Fruit fly (Drosophila melanogaster) S2 (cell line): ENCODE results near the gene CG42495.

ENCODE experiments used
- CG8478 ChIP-seq: fragments of >200 bp; optimal IDR thresholded peaks from 2 replicates; lab custom pipeline; 2018
- CTCF ChIP-seq, 2 experiments: fragments of >200 bp; optimal IDR thresholded peaks; 2 replicates each; lab custom pipeline; 2018

dm6 chr3L:18638487-18638886 lies 28.7 kb upstream of the CG42495 start:
- TF ChIP-seq CG8478 (lab: Kevin White, UChicago) (no peak), CTCF (optimal IDR thresholded peaks at IDR 0.05; lab: Kevin White, UChicago) (no peak)
